Fruit fly (Drosophila melanogaster) Kc167 (cell line): ENCODE measurements around the gene CG14246.

ENCODE experiments used
- h ChIP-seq: fragments of >200 bp; optimal IDR thresholded peaks from 3 replicates; lab custom pipeline; 2018; ENCODE audit warnings: missing external identifiers
- insv ChIP-seq: fragments of >200 bp; optimal IDR thresholded peaks from 3 replicates; lab custom pipeline; 2018; ENCODE audit warnings: missing external identifiers
- psq ChIP-seq: fragments of >200 bp; optimal IDR thresholded peaks from 2 replicates; lab custom pipeline; 2017; ENCODE audit warnings: missing external identifiers
- ttk ChIP-seq: sonication (Bioruptor generic); optimal IDR thresholded peaks from 2 replicates; lab custom pipeline; 2017; ENCODE audit warnings: missing external identifiers

dm6 chr3R:26690197-26690596 is 36.9 kb upstream of the CG14246 start:
- TF ChIP-seq insv (lab: Kevin White, UChicago) = no peak
- TF ChIP-seq psq (lab: Kevin White, UChicago) = no peak
- no peak for TF ChIP-seq ttk (lab: Kevin White, UChicago)
- no peak for TF ChIP-seq h
